Worm (Caenorhabditis elegans) whole organism, L1 larva: ENCODE data around the gene scl-5.
A peak's percentile ranks its signal among the peaks of the same experiment; 100 is the strongest.

Experiments
- F16B12.6 ChIP-seq: fragments of 150-350 bp; optimal IDR thresholded peaks from 2 replicates; lab custom pipeline; 2014; ENCODE audit warnings: missing biosample characterization, missing genetic modification characterization
- Y116A8C.19 ChIP-seq: sonication (generic microtip); optimal IDR thresholded peaks from 2 replicates; lab custom pipeline; 2016; ENCODE audit warnings: missing compliant biosample characterization, missing genetic modification characterization, borderline replicate concordance
- aly-2 ChIP-seq: fragments of 150-350 bp; optimal IDR thresholded peaks from 2 replicates; lab custom pipeline; 2014; ENCODE audit warnings: missing biosample characterization, missing genetic modification characterization
- ceh-88 ChIP-seq: fragments of 200-800 bp; sonication (Bioruptor generic); IDR thresholded peaks from 2 replicates; pipeline ENCODE4 v1.3.6; 2022; ENCODE audit warnings: missing genetic modification characterization, missing compliant biosample characterization
- ceh-90 ChIP-seq: sonication (generic microtip); optimal IDR thresholded peaks from 2 replicates; lab custom pipeline; 2016; ENCODE audit warnings: missing genetic modification characterization, missing compliant biosample characterization
- ces-1 ChIP-seq: fragments of 150-350 bp; optimal IDR thresholded peaks from 2 replicates; lab custom pipeline; 2014; ENCODE audit warnings: missing biosample characterization, missing genetic modification reagents, missing genetic modification characterization
- dsc-1 ChIP-seq: sonication (generic microtip); optimal IDR thresholded peaks from 2 replicates; lab custom pipeline; 2016; ENCODE audit warnings: mild to moderate bottlenecking, missing genetic modification characterization, missing compliant biosample characterization
- efl-1 ChIP-seq, 4 experiments: fragments of 150-350 bp; optimal IDR thresholded peaks in 3 of 4; peaks in 1 of 4; 1 replicate in 1 of 4; 2 replicates in 3 of 4; lab custom pipeline; 2014; ENCODE audit warnings: missing biosample characterization in 2 of 4, missing genetic modification characterization in 2 of 4, missing genetic modification reagents in 2 of 4
- egl-13 ChIP-seq: sonication (generic microtip); optimal IDR thresholded peaks from 2 replicates; lab custom pipeline; 2016; ENCODE audit warnings: missing genotype, missing genetic modification reagents, missing genetic modification characterization, missing compliant biosample characterization
- fkh-10 ChIP-seq: sonication (generic microtip); optimal IDR thresholded peaks from 2 replicates; lab custom pipeline; 2017; ENCODE audit warnings: missing biosample characterization, missing genetic modification reagents, missing genetic modification characterization
- fkh-4 ChIP-seq: sonication (generic microtip); optimal IDR thresholded peaks from 2 replicates; lab custom pipeline; 2016; ENCODE audit warnings: missing compliant biosample characterization, missing genetic modification characterization, borderline replicate concordance
- fkh-8 ChIP-seq: sonication (generic microtip); optimal IDR thresholded peaks from 2 replicates; lab custom pipeline; 2016; ENCODE audit warnings: mild to moderate bottlenecking, missing genetic modification characterization, missing compliant biosample characterization
- grh-1 ChIP-seq: fragments of 200-800 bp; sonication (Bioruptor generic); IDR thresholded peaks from 2 replicates; pipeline ENCODE4 v1.3.6; 2022; ENCODE audit warnings: missing genetic modification reagents, missing genetic modification characterization, missing compliant biosample characterization
- hlh-4 ChIP-seq: sonication (generic microtip); optimal IDR thresholded peaks from 2 replicates; lab custom pipeline; 2016; ENCODE audit warnings: mild to moderate bottlenecking, missing genetic modification characterization, missing compliant biosample characterization
- irx-1 ChIP-seq: sonication (generic microtip); optimal IDR thresholded peaks from 2 replicates; lab custom pipeline; 2016; ENCODE audit warnings: missing genetic modification characterization, missing compliant biosample characterization
- lin-14 ChIP-seq: fragments of 200-800 bp; sonication (Bioruptor generic); optimal IDR thresholded peaks from 2 replicates; lab custom pipeline; 2018; ENCODE audit warnings: mild to moderate bottlenecking, missing genetic modification characterization, moderate library complexity, missing compliant biosample characterization
- lin-39 ChIP-seq: fragments of 150-350 bp; optimal IDR thresholded peaks from 2 replicates; lab custom pipeline; 2014; ENCODE audit warnings: missing biosample characterization, missing genetic modification reagents, missing genetic modification characterization
- lir-3 ChIP-seq: sonication (generic microtip); optimal IDR thresholded peaks from 2 replicates; lab custom pipeline; 2016; ENCODE audit warnings: mild to moderate bottlenecking, missing genetic modification characterization, moderate library complexity, missing compliant biosample characterization; ENCODE audit not compliant: poor library complexity
- lsy-2 ChIP-seq, 2 experiments: fragments of 150-350 bp; optimal IDR thresholded peaks; 2 replicates each; lab custom pipeline; 2014; ENCODE audit warnings: missing biosample characterization in 2 of 2, missing genetic modification characterization in 2 of 2
- mab-9 ChIP-seq: fragments of 200-800 bp; sonication (Bioruptor generic); IDR thresholded peaks from 2 replicates; pipeline ENCODE4 v1.3.6; 2022; ENCODE audit warnings: missing genetic modification reagents, missing genetic modification characterization, missing compliant biosample characterization
- mep-1 ChIP-seq: fragments of 150-350 bp; optimal IDR thresholded peaks from 2 replicates; lab custom pipeline; 2014; ENCODE audit warnings: missing biosample characterization, missing genetic modification characterization
- nhr-237 ChIP-seq: fragments of 150-350 bp; optimal IDR thresholded peaks from 2 replicates; lab custom pipeline; 2014; ENCODE audit warnings: missing biosample characterization, missing genetic modification characterization
- nhr-47 ChIP-seq: sonication (generic microtip); optimal IDR thresholded peaks from 2 replicates; lab custom pipeline; 2016; ENCODE audit warnings: mild to moderate bottlenecking, missing genetic modification characterization, moderate library complexity, missing compliant biosample characterization
- nhr-71 ChIP-seq: sonication (generic microtip); optimal IDR thresholded peaks from 2 replicates; lab custom pipeline; 2016; ENCODE audit warnings: mild to moderate bottlenecking, missing genetic modification characterization, moderate library complexity, missing compliant biosample characterization
- nhr-76 ChIP-seq: sonication (generic microtip); optimal IDR thresholded peaks from 2 replicates; lab custom pipeline; 2017; ENCODE audit warnings: missing biosample characterization, missing genetic modification characterization
- nhr-85 ChIP-seq: sonication (generic microtip); peaks from one replicate; lab custom pipeline; 2016; ENCODE audit warnings: missing genetic modification characterization, inconsistent platforms, missing compliant biosample characterization
- nhr-90 ChIP-seq: sonication (generic microtip); optimal IDR thresholded peaks from 2 replicates; lab custom pipeline; 2016; ENCODE audit warnings: mild to moderate bottlenecking, missing genetic modification characterization, missing compliant biosample characterization; ENCODE audit not compliant: poor library complexity
- pax-3 ChIP-seq: fragments of 200-800 bp; sonication (Bioruptor generic); optimal IDR thresholded peaks from 2 replicates; lab custom pipeline; 2018; ENCODE audit warnings: mild to moderate bottlenecking, missing genetic modification characterization, moderate library complexity, missing compliant biosample characterization
- pqm-1 ChIP-seq: sonication (generic microtip); optimal IDR thresholded peaks from 3 replicates; lab custom pipeline; 2017; ENCODE audit warnings: missing biosample characterization, missing genetic modification characterization
- snpc-4 ChIP-seq: fragments of 150-350 bp; optimal IDR thresholded peaks from 2 replicates; lab custom pipeline; 2014; ENCODE audit warnings: missing biosample characterization, missing genetic modification characterization
- snu-23 ChIP-seq: sonication (generic microtip); optimal IDR thresholded peaks from 2 replicates; lab custom pipeline; 2016; ENCODE audit warnings: missing genetic modification characterization, missing compliant biosample characterization
- swsn-7 ChIP-seq: sonication (generic microtip); optimal IDR thresholded peaks from 2 replicates; lab custom pipeline; 2016; ENCODE audit warnings: missing genetic modification characterization, missing compliant biosample characterization
- tlp-1 ChIP-seq: fragments of 150-350 bp; optimal IDR thresholded peaks from 2 replicates; lab custom pipeline; 2014; ENCODE audit warnings: missing biosample characterization, missing genetic modification characterization
- unc-30 ChIP-seq: sonication (generic microtip); optimal IDR thresholded peaks from 2 replicates; lab custom pipeline; 2017; ENCODE audit warnings: missing biosample characterization, missing genetic modification characterization
- unc-62 ChIP-seq: fragments of 150-350 bp; optimal IDR thresholded peaks from 2 replicates; lab custom pipeline; 2014; ENCODE audit warnings: missing biosample characterization, missing genetic modification reagents, missing genetic modification characterization
- vab-15 ChIP-seq: sonication (generic microtip); optimal IDR thresholded peaks from 2 replicates; lab custom pipeline; 2017; ENCODE audit warnings: missing genotype, mild to moderate bottlenecking, missing genetic modification characterization, missing compliant biosample characterization
- ztf-11 ChIP-seq, 2 experiments: sonication (generic microtip); optimal IDR thresholded peaks; 2 replicates each; lab custom pipeline; 2016 to 2017; ENCODE audit warnings: missing genetic modification characterization in 2 of 2, missing biosample characterization in 1 of 2, missing compliant biosample characterization in 1 of 2
- ztf-4 ChIP-seq: fragments of 150-350 bp; optimal IDR thresholded peaks from 2 replicates; lab custom pipeline; 2014; ENCODE audit warnings: missing biosample characterization, missing genetic modification characterization

The scl-5 gene

ce11 chrIV:13015801-13016404 is 47.9 kb upstream of the scl-5 start (continued):
- TF ChIP-seq snu-23 (peak; percentile 31), lsy-2 (tag; optimal IDR thresholded peaks at IDR 0.05; lab: Kevin White, UChicago) (peak in 1 of 2 experiments; percentile 35), tlp-1 (tag; lab: Kevin White, UChicago) (no peak), snpc-4 (tag; lab: Kevin White, UChicago) (no peak), nhr-85 (tag; lab: Kevin White, UChicago) (no peak), fkh-4 (tag; lab: Kevin White, UChicago) (no peak), pqm-1 (tag; lab: Kevin White, UChicago) (no peak), nhr-76 (tag; lab: Kevin White, UChicago) (no peak), lir-3 (no peak), ztf-11 (tag; optimal IDR thresholded peaks at IDR 0.05; lab: Kevin White, UChicago) (no peak), vab-15 (tag; lab: Kevin White, UChicago) (no peak), ztf-4 (tag; lab: Kevin White, UChicago) (no peak), mep-1 (tag; lab: Kevin White, UChicago) (peak; percentile 27), mab-9 (no peak), nhr-237 (tag; lab: Kevin White, UChicago) (no peak), hlh-4 (tag; lab: Kevin White, UChicago) (no peak), nhr-90 (tag; lab: Kevin White, UChicago) (no peak), irx-1 (no peak), unc-62 (GFP tag; lab: Kevin White, UChicago) (no peak)

ce11 chrIV:13016820-13017219 is 47.0 kb upstream of the scl-5 start:
- TF ChIP-seq lin-39 (tag; lab: Kevin White, UChicago) = no peak
- TF ChIP-seq unc-30 (tag; lab: Kevin White, UChicago) = no peak
- peak; percentile 74 for TF ChIP-seq lin-14
- TF ChIP-seq efl-1 (optimal IDR thresholded peaks at IDR 0.05; lab: Kevin White, UChicago) = no peak
- peak in 1 of 2 experiments; percentile 85 for TF ChIP-seq efl-1 (GFP tag; optimal IDR thresholded peaks at IDR 0.05 in 1 of 2; lab: Kevin White, UChicago)
- no peak for TF ChIP-seq pqm-1 (tag; lab: Kevin White, UChicago)
- no peak for TF ChIP-seq ceh-90
- TF ChIP-seq aly-2 (tag; lab: Kevin White, UChicago) = no peak
- TF ChIP-seq fkh-8 = no peak
- TF ChIP-seq pax-3 (tag; lab: Kevin White, UChicago) = no peak
- peak; percentile 83 for TF ChIP-seq fkh-10 (GFP tag; lab: Kevin White, UChicago)
- peak; percentile 5 for TF ChIP-seq ces-1 (GFP tag; lab: Kevin White, UChicago)

- peak; percentile 29 for TF ChIP-seq egl-13 (tag; lab: Kevin White, UChicago)
- no peak for TF ChIP-seq lin-39 (tag; lab: Kevin White, UChicago)
- TF ChIP-seq Y116A8C.19 (tag; lab: Kevin White, UChicago) = no peak
- no peak for TF ChIP-seq ceh-88 (GFP tag; lab: Robert Waterston, UW)
- no peak for TF ChIP-seq F16B12.6 (tag; lab: Kevin White, UChicago)
- TF ChIP-seq grh-1 (GFP tag; lab: Robert Waterston, UW) = no peak
- TF ChIP-seq snu-23 = no peak
- TF ChIP-seq dsc-1 (tag; lab: Kevin White, UChicago) = peak; percentile 74
- TF ChIP-seq nhr-71 = peak; percentile 6
- TF ChIP-seq efl-1 (optimal IDR thresholded peaks at IDR 0.05; lab: Kevin White, UChicago) = no peak
- no peak for TF ChIP-seq efl-1 (GFP tag; optimal IDR thresholded peaks at IDR 0.05 in 1 of 2; lab: Kevin White, UChicago)
- peak; percentile 25 for TF ChIP-seq pax-3 (tag; lab: Kevin White, UChicago)
- TF ChIP-seq nhr-47 (tag; lab: Kevin White, UChicago) = peak; percentile 40
- TF ChIP-seq fkh-8 = peak; percentile 75
- no peak for TF ChIP-seq swsn-7
Observed at ce11 chrIV:13021006-13021405, 42.8 kb upstream of the scl-5 start.
